Worm (Caenorhabditis elegans) whole organism, L1 larva: Measurements from ENCODE around the gene R12B2.8.

Experiments used
- C04F5.9 ChIP-seq: sonication (generic microtip); optimal IDR thresholded peaks from 2 replicates; lab custom pipeline; 2016; ENCODE audit warnings: missing genetic modification characterization, missing compliant biosample characterization
- Y116A8C.19 ChIP-seq: sonication (generic microtip); optimal IDR thresholded peaks from 2 replicates; lab custom pipeline; 2016; ENCODE audit warnings: missing compliant biosample characterization, missing genetic modification characterization, borderline replicate concordance
- alr-1 ChIP-seq: fragments of 200-800 bp; sonication (Bioruptor generic); optimal IDR thresholded peaks from 2 replicates; lab custom pipeline; 2018; ENCODE audit warnings: borderline replicate concordance, mild to moderate bottlenecking, missing genetic modification characterization, missing compliant biosample characterization
- blmp-1 ChIP-seq: fragments of 150-350 bp; optimal IDR thresholded peaks from 2 replicates; lab custom pipeline; 2014; ENCODE audit warnings: missing biosample characterization, missing genetic modification characterization
- ceh-63 ChIP-seq: fragments of 200-800 bp; sonication (Bioruptor generic); optimal IDR thresholded peaks from 2 replicates; lab custom pipeline; 2018; ENCODE audit warnings: mild to moderate bottlenecking, missing genetic modification characterization, missing compliant biosample characterization
- ceh-8 ChIP-seq: fragments of 200-800 bp; sonication (Bioruptor generic); optimal IDR thresholded peaks from 2 replicates; lab custom pipeline; 2018; ENCODE audit warnings: mild to moderate bottlenecking, missing genetic modification characterization, moderate library complexity, missing compliant biosample characterization
- ceh-88 ChIP-seq: fragments of 200-800 bp; sonication (Bioruptor generic); IDR thresholded peaks from 2 replicates; pipeline ENCODE4 v1.3.6; 2022; ENCODE audit warnings: missing genetic modification characterization, missing compliant biosample characterization
- ceh-90 ChIP-seq: sonication (generic microtip); optimal IDR thresholded peaks from 2 replicates; lab custom pipeline; 2016; ENCODE audit warnings: missing genetic modification characterization, missing compliant biosample characterization
- ces-1 ChIP-seq: fragments of 150-350 bp; optimal IDR thresholded peaks from 2 replicates; lab custom pipeline; 2014; ENCODE audit warnings: missing biosample characterization, missing genetic modification reagents, missing genetic modification characterization
- dpl-1 ChIP-seq, 3 experiments: fragments of 150-350 bp in 2 of 3; sonication (generic microtip) in 1 of 3; optimal IDR thresholded peaks; 2 replicates each; lab custom pipeline; 2014 to 2017; ENCODE audit warnings: missing biosample characterization in 3 of 3, missing genetic modification characterization in 3 of 3, missing genetic modification reagents in 3 of 3
- dsc-1 ChIP-seq: sonication (generic microtip); optimal IDR thresholded peaks from 2 replicates; lab custom pipeline; 2016; ENCODE audit warnings: mild to moderate bottlenecking, missing genetic modification characterization, missing compliant biosample characterization
- efl-1 ChIP-seq, 4 experiments: fragments of 150-350 bp; optimal IDR thresholded peaks in 3 of 4; peaks in 1 of 4; 1 replicate in 1 of 4; 2 replicates in 3 of 4; lab custom pipeline; 2014; ENCODE audit warnings: missing biosample characterization in 2 of 4, missing genetic modification characterization in 2 of 4, missing genetic modification reagents in 2 of 4
- egl-13 ChIP-seq: sonication (generic microtip); optimal IDR thresholded peaks from 2 replicates; lab custom pipeline; 2016; ENCODE audit warnings: missing genotype, missing genetic modification reagents, missing genetic modification characterization, missing compliant biosample characterization
- ets-5 ChIP-seq: fragments of 200-800 bp; sonication (Bioruptor generic); IDR thresholded peaks from 2 replicates; pipeline ENCODE4 v1.3.6; 2022; ENCODE audit warnings: missing genetic modification characterization, missing compliant biosample characterization
- fkh-4 ChIP-seq: sonication (generic microtip); optimal IDR thresholded peaks from 2 replicates; lab custom pipeline; 2016; ENCODE audit warnings: missing compliant biosample characterization, missing genetic modification characterization, borderline replicate concordance
- fkh-8 ChIP-seq: sonication (generic microtip); optimal IDR thresholded peaks from 2 replicates; lab custom pipeline; 2016; ENCODE audit warnings: mild to moderate bottlenecking, missing genetic modification characterization, missing compliant biosample characterization
- fos-1 ChIP-seq: fragments of 150-350 bp; optimal IDR thresholded peaks from 2 replicates; lab custom pipeline; 2014; ENCODE audit warnings: missing biosample characterization, missing genetic modification characterization
- hlh-17 ChIP-seq: fragments of 200-800 bp; sonication (Bioruptor generic); optimal IDR thresholded peaks from 2 replicates; lab custom pipeline; 2018; ENCODE audit warnings: missing genetic modification characterization, mild to moderate bottlenecking, missing compliant biosample characterization, moderate library complexity, borderline replicate concordance
- hpl-2 ChIP-seq: fragments of 150-350 bp; optimal IDR thresholded peaks from 2 replicates; lab custom pipeline; 2014; ENCODE audit warnings: missing biosample characterization, missing genetic modification reagents, missing genetic modification characterization
- irx-1 ChIP-seq: sonication (generic microtip); optimal IDR thresholded peaks from 2 replicates; lab custom pipeline; 2016; ENCODE audit warnings: missing genetic modification characterization, missing compliant biosample characterization
- lin-14 ChIP-seq: fragments of 200-800 bp; sonication (Bioruptor generic); optimal IDR thresholded peaks from 2 replicates; lab custom pipeline; 2018; ENCODE audit warnings: mild to moderate bottlenecking, missing genetic modification characterization, moderate library complexity, missing compliant biosample characterization
- lin-35 ChIP-seq, 2 experiments: fragments of 150-350 bp; optimal IDR thresholded peaks; 2 replicates each; lab custom pipeline; 2014; ENCODE audit warnings: missing biosample characterization in 2 of 2, missing genetic modification characterization in 2 of 2, missing genetic modification reagents in 2 of 2
- lin-39 ChIP-seq: fragments of 150-350 bp; optimal IDR thresholded peaks from 2 replicates; lab custom pipeline; 2014; ENCODE audit warnings: missing biosample characterization, missing genetic modification reagents, missing genetic modification characterization
- lsy-2 ChIP-seq, 2 experiments: fragments of 150-350 bp; optimal IDR thresholded peaks; 2 replicates each; lab custom pipeline; 2014; ENCODE audit warnings: missing biosample characterization in 2 of 2, missing genetic modification characterization in 2 of 2
- nhr-12 ChIP-seq: sonication (generic microtip); optimal IDR thresholded peaks from 2 replicates; lab custom pipeline; 2017; ENCODE audit warnings: missing biosample characterization, missing genetic modification characterization
- nhr-20 ChIP-seq: sonication (generic microtip); optimal IDR thresholded peaks from 2 replicates; lab custom pipeline; 2016; ENCODE audit warnings: mild to moderate bottlenecking, missing genetic modification characterization, missing compliant biosample characterization
- nhr-47 ChIP-seq: sonication (generic microtip); optimal IDR thresholded peaks from 2 replicates; lab custom pipeline; 2016; ENCODE audit warnings: mild to moderate bottlenecking, missing genetic modification characterization, moderate library complexity, missing compliant biosample characterization
- nhr-71 ChIP-seq: sonication (generic microtip); optimal IDR thresholded peaks from 2 replicates; lab custom pipeline; 2016; ENCODE audit warnings: mild to moderate bottlenecking, missing genetic modification characterization, moderate library complexity, missing compliant biosample characterization
- nhr-77 ChIP-seq: fragments of 150-350 bp; optimal IDR thresholded peaks from 2 replicates; lab custom pipeline; 2014; ENCODE audit warnings: missing biosample characterization, missing genetic modification characterization
- nhr-85 ChIP-seq: sonication (generic microtip); peaks from one replicate; lab custom pipeline; 2016; ENCODE audit warnings: missing genetic modification characterization, inconsistent platforms, missing compliant biosample characterization
- pag-3 ChIP-seq: sonication (generic microtip); optimal IDR thresholded peaks from 2 replicates; lab custom pipeline; 2017; ENCODE audit warnings: missing genetic modification characterization, mild to moderate bottlenecking, missing compliant biosample characterization, antibody characterized with exemption, borderline replicate concordance; ENCODE audit not compliant: insufficient read depth
- snpc-4 ChIP-seq: fragments of 150-350 bp; optimal IDR thresholded peaks from 2 replicates; lab custom pipeline; 2014; ENCODE audit warnings: missing biosample characterization, missing genetic modification characterization
- sox-4 ChIP-seq: sonication (generic microtip); optimal IDR thresholded peaks from 2 replicates; lab custom pipeline; 2016; ENCODE audit warnings: missing genetic modification characterization, missing compliant biosample characterization
- sup-37 ChIP-seq: fragments of 200-800 bp; sonication (Bioruptor generic); optimal IDR thresholded peaks from 2 replicates; lab custom pipeline; 2018; ENCODE audit warnings: mild to moderate bottlenecking, missing genetic modification characterization, missing compliant biosample characterization
- swsn-7 ChIP-seq: sonication (generic microtip); optimal IDR thresholded peaks from 2 replicates; lab custom pipeline; 2016; ENCODE audit warnings: missing genetic modification characterization, missing compliant biosample characterization
- tbx-2 ChIP-seq: sonication (generic microtip); optimal IDR thresholded peaks from 2 replicates; lab custom pipeline; 2016; ENCODE audit warnings: missing genetic modification characterization, missing compliant biosample characterization
- tlp-1 ChIP-seq: fragments of 150-350 bp; optimal IDR thresholded peaks from 2 replicates; lab custom pipeline; 2014; ENCODE audit warnings: missing biosample characterization, missing genetic modification characterization
- unc-30 ChIP-seq: sonication (generic microtip); optimal IDR thresholded peaks from 2 replicates; lab custom pipeline; 2017; ENCODE audit warnings: missing biosample characterization, missing genetic modification characterization
- unc-86 ChIP-seq: sonication (generic microtip); optimal IDR thresholded peaks from 2 replicates; lab custom pipeline; 2016; ENCODE audit warnings: missing genetic modification characterization, missing compliant biosample characterization
- unc-98 ChIP-seq: fragments of 200-800 bp; sonication (Bioruptor generic); IDR thresholded peaks from 2 replicates; pipeline ENCODE4 v1.3.6; 2022; ENCODE audit warnings: missing genetic modification characterization, missing compliant biosample characterization
- ztf-11 ChIP-seq, 2 experiments: sonication (generic microtip); optimal IDR thresholded peaks; 2 replicates each; lab custom pipeline; 2016 to 2017; ENCODE audit warnings: missing genetic modification characterization in 2 of 2, missing biosample characterization in 1 of 2, missing compliant biosample characterization in 1 of 2

Gene R12B2.8

DNA sequence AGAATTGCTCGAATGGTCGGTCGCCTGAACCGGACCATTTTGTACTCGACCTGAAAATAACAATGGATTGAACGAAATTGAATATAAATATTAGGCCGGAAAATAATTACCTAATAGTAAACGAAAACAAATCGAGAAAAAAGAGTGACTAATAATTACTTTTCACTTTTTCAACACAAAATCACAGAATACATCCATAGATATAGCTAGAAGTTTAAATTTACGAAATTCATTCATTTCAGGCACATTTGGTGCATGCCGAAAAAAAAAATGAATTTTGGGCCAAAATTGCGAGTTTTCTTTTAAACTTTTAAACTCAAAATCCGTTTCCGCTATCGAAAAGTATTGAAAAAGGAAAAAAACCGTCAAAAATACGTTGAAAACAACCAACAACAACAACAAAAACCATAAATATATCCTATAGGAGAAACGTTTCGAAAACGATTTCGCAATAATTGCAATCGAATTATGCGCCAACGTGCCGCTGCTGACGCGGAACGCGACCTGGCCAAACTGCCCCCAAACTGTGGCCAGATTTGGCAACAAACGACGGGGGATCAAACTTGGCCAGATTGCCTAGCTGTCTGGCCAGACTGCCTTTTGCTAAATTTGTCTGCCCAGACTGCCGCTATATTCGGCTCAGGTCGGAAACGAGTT, 38.3 kb upstream of the R12B2.8 start, which contains the start of gene Y37B11A.3 (continued):
- TF ChIP-seq irx-1 (tag; lab: Kevin White, UChicago), result peak; percentile 67
- TF ChIP-seq nhr-12 (tag; lab: Kevin White, UChicago), result no peak
- TF ChIP-seq snpc-4 (tag; lab: Kevin White, UChicago), result peak; percentile 70

DNA sequence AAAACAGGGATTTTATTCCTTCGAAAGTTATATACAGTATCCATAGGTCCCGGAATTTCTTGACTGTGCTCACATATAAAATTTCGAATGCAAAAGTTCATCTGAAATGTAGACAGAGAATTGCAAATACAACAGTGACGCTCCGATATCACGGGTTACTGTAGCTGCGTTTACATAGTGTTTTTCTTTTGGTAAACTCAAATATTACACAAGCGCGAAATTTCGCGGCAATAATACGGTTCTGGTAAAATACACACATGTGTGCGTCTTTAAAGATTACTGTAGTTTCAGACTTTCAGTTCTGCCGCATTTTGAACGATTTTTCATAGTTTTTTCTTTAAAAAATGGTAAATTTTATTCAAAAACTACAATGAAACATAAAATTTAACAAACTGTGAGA, 33.2 kb upstream of the R12B2.8 start, which contains the start of gene rev-3:
rev-3 (minus strand) TSS at position 101 of the 400 bp plus-strand sequence.
- TF ChIP-seq ceh-90 (tag; lab: Kevin White, UChicago) (no peak), dsc-1 (no peak), sox-4 (tag; lab: Kevin White, UChicago) (no peak), sup-37 (GFP tag; lab: Kevin White, UChicago) (no peak), ceh-88 (GFP tag; lab: Robert Waterston, UW) (no peak), dpl-1 (GFP tag; optimal IDR thresholded peaks at IDR 0.05; lab: Kevin White, UChicago) (no peak), hpl-2 (GFP tag; lab: Kevin White, UChicago) (no peak), alr-1 (no peak), ets-5 (GFP tag; lab: Robert Waterston, UW) (no peak), nhr-47 (no peak), ceh-8 (no peak), unc-98 (GFP tag; lab: Robert Waterston, UW) (no peak), lin-39 (tag; lab: Kevin White, UChicago) (no peak), ztf-11 (tag; optimal IDR thresholded peaks at IDR 0.05; lab: Kevin White, UChicago) (no peak), lin-14 (GFP tag; lab: Kevin White, UChicago) (no peak), blmp-1 (tag; lab: Kevin White, UChicago) (no peak), swsn-7 (no peak)

DNA sequence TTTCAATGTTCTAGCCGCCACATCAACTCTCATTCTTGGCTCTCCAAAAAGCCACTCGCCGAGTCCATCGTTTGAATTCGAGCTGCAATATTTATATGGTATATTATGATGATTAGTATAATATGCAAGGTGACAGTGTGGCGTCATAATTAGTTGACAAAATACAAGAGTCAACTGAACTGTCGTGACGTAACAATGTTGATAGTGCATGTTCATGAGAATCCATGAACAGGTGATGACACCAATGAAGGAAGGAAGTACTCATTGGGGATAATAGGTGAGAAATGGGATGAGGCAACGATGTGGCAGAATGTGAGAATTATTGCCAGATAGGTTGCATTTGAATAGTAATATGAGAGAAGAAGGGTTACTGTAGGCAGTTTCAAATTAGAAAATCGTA, 28.7 kb upstream of the R12B2.8 start:
- TF ChIP-seq efl-1 (optimal IDR thresholded peaks at IDR 0.05; lab: Kevin White, UChicago), result no peak
- peak in 1 of 2 experiments; percentile 44 for TF ChIP-seq efl-1 (GFP tag; optimal IDR thresholded peaks at IDR 0.05 in 1 of 2; lab: Kevin White, UChicago)
- TF ChIP-seq lin-39 (tag; lab: Kevin White, UChicago), result no peak
- no peak for TF ChIP-seq swsn-7
- no peak for TF ChIP-seq irx-1 (tag; lab: Kevin White, UChicago)
- TF ChIP-seq egl-13, result no peak
- no peak for TF ChIP-seq lin-35 (GFP tag; optimal IDR thresholded peaks at IDR 0.05; lab: Kevin White, UChicago)
- TF ChIP-seq fkh-4 (tag; lab: Kevin White, UChicago), result no peak

DNA sequence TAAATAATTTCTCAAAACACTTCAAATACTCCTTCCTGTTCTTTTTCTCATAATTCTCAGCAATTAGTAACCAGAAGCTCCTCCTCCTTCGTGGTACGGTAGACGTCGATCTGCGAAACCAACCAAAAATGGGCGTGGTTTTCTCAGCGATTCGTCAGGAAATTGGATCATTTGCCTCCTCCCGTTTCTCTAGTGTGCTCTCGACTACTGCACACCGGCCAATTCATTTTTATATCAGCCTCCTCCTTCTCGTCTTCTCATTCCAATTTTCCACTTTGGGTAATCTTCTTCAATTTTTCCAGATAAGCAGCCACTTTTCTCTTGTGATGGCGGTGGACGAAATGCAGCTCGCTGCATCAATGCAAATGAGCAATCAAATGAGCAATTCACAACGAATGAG, 25.0 kb upstream of the R12B2.8 start, which contains the start of gene ceh-10:
ceh-10 (plus strand) TSS at position 301 of the 400 bp plus-strand sequence.
- TF ChIP-seq lin-14 (GFP tag; lab: Kevin White, UChicago), result peak; percentile 44
- TF ChIP-seq ceh-63, result no peak
- peak; percentile 4 for TF ChIP-seq tbx-2

DNA sequence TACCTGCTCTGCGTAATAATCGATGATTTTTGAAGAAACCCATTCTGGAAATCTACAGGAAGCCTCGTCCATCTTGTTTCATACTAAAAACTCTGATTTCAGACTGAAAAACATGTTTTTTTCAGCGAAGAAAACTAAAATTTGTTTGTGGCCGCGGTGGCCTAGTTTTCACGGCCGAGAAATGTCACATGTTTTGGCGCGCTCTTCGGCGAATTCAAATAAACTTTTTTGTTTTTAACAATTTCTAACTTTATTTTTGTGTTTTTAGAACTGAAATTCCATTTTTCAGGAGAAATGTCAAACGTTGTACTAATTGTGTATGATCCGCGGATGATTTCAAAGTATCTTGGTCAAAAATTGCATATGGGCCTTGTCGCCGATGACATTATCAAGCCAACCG, 20.7 kb upstream of the R12B2.8 start, which contains the start of the genes polq-1 and him-10:
polq-1 (minus strand) TSS at position 190 of the 400 bp plus-strand sequence.
him-10 (plus strand) TSS at position 290 of the 400 bp plus-strand sequence.
- TF ChIP-seq lin-14 (GFP tag; lab: Kevin White, UChicago) (peak; percentile 35), unc-30 (tag; lab: Kevin White, UChicago) (no peak), fos-1 (tag; lab: Kevin White, UChicago) (no peak), pag-3 (tag; lab: Kevin White, UChicago) (no peak), ceh-63 (no peak), fkh-8 (tag; lab: Kevin White, UChicago) (peak; percentile 1), hlh-17 (GFP tag; lab: Kevin White, UChicago) (no peak), ztf-11 (tag; optimal IDR thresholded peaks at IDR 0.05; lab: Kevin White, UChicago) (peak in 1 of 2 experiments; percentile 1), tlp-1 (tag; lab: Kevin White, UChicago) (no peak), nhr-20 (tag; lab: Kevin White, UChicago) (no peak), irx-1 (tag; lab: Kevin White, UChicago) (no peak), nhr-12 (tag; lab: Kevin White, UChicago) (no peak), hpl-2 (GFP tag; lab: Kevin White, UChicago) (no peak), tbx-2 (peak; percentile 5), lin-35 (GFP tag; optimal IDR thresholded peaks at IDR 0.05; lab: Kevin White, UChicago) (peak; percentile 68 to 89), Y116A8C.19 (tag; lab: Kevin White, UChicago) (no peak), nhr-77 (tag; lab: Kevin White, UChicago) (no peak), nhr-71 (peak; percentile 14), ceh-8 (no peak), lsy-2 (tag; optimal IDR thresholded peaks at IDR 0.05; lab: Kevin White, UChicago) (peak in 1 of 2 experiments; percentile 51), dsc-1 (no peak), unc-86 (tag; lab: Kevin White, UChicago) (no peak), ces-1 (GFP tag; lab: Kevin White, UChicago) (no peak), C04F5.9 (tag; lab: Kevin White, UChicago) (no peak), nhr-85 (tag; lab: Kevin White, UChicago) (peak; percentile 40)
